Fruit fly (Drosophila melanogaster): ENCODE results near the gene chinmo.

The chinmo gene

dm6 chr2L:1649828-1650429 lies 1.1 kb upstream of the chinmo start (continued):
- TF ChIP-seq CG3163 (GFP tag; optimal IDR thresholded peaks at IDR 0.05) (no peak), sug (tag; optimal IDR thresholded peaks at IDR 0.05) (peak; percentile 65), zfh2 (GFP tag; optimal IDR thresholded peaks at IDR 0.05) (no peak), CG18262 (tag; optimal IDR thresholded peaks at IDR 0.05) (peak; percentile 24), wor (GFP tag; IDR thresholded peaks at IDR 0.05) (no peak), CG8388 (GFP tag; optimal IDR thresholded peaks at IDR 0.05) (peak; percentile 15), lilli (GFP tag; optimal IDR thresholded peaks at IDR 0.05) (no peak), kay (GFP tag; optimal IDR thresholded peaks at IDR 0.05) (no peak), CTCF (GFP tag; optimal IDR thresholded peaks at IDR 0.05) (no peak), hkb (optimal IDR thresholded peaks at IDR 0.05) (no peak), hkb (GFP tag; IDR thresholded peaks at IDR 0.05) (no peak; the same call in 1 of the 2 replicates), Antp (GFP tag; optimal IDR thresholded peaks at IDR 0.05) (no peak), eve (GFP tag; optimal IDR thresholded peaks at IDR 0.05) (peak in 1 of 2 experiments; percentile 70), CG6813 (GFP tag; optimal IDR thresholded peaks at IDR 0.05) (no peak), CkIIα-i1 (GFP tag; IDR thresholded peaks at IDR 0.05) (no peak), CG4707 (GFP tag; optimal IDR thresholded peaks at IDR 0.05) (peak; percentile 13), HLH54F (GFP tag; optimal IDR thresholded peaks at IDR 0.05) (no peak), bowl (GFP tag; IDR thresholded peaks at IDR 0.05) (no peak), CG2678 (tag; optimal IDR thresholded peaks at IDR 0.05) (no peak), CG10979 (tag; optimal IDR thresholded peaks at IDR 0.05) (no peak), CG3726 (GFP tag; IDR thresholded peaks at IDR 0.05) (0 out of 3 replicates have a peak, but pooled peaks have one; percentile 6), YL-1 (GFP tag; optimal IDR thresholded peaks at IDR 0.05) (no peak), CG31365 (tag; optimal IDR thresholded peaks at IDR 0.05) (no peak), lbe (GFP tag; optimal IDR thresholded peaks at IDR 0.05) (peak; percentile 60), mam (GFP tag; optimal IDR thresholded peaks at IDR 0.05) (peak; percentile 44), CG11560 (tag; IDR thresholded peaks at IDR 0.05) (no peak), nom (GFP tag; optimal IDR thresholded peaks at IDR 0.05) (peak; percentile 13), ash1 (GFP tag; optimal IDR thresholded peaks at IDR 0.05) (no peak), en (GFP tag; optimal IDR thresholded peaks at IDR 0.05) (peak; percentile 56), bab2 (GFP tag; optimal IDR thresholded peaks at IDR 0.05) (peak; percentile 30), nerfin-1 (tag; optimal IDR thresholded peaks at IDR 0.05) (no peak), dm (GFP tag; optimal IDR thresholded peaks at IDR 0.05) (peak; percentile 43), CG30431 (GFP tag; optimal IDR thresholded peaks at IDR 0.05) (no peak), CG2199 (GFP tag; IDR thresholded peaks at IDR 0.05) (0 out of 3 replicates have a peak, but pooled peaks have one; percentile 2), al (GFP tag; IDR thresholded peaks at IDR 0.05) (no peak), CG4424 (GFP tag; optimal IDR thresholded peaks at IDR 0.05) (no peak), CG10431 (GFP tag; optimal IDR thresholded peaks at IDR 0.05) (no peak), ind (GFP tag; optimal IDR thresholded peaks at IDR 0.05) (no peak), insv (GFP tag; optimal IDR thresholded peaks at IDR 0.05) (no peak), dpn (GFP tag; optimal IDR thresholded peaks at IDR 0.05) (no peak), chn (GFP tag; optimal IDR thresholded peaks at IDR 0.05) (no peak), Oaz (GFP tag; IDR thresholded peaks at IDR 0.05) (0 out of 2 replicates have a peak, but pooled peaks have one; percentile 27), pum (GFP tag; optimal IDR thresholded peaks at IDR 0.05) (no peak), tll (GFP tag; optimal IDR thresholded peaks at IDR 0.05) (no peak), dmrt11E (tag; optimal IDR thresholded peaks at IDR 0.05) (no peak), dysf (GFP tag; IDR thresholded peaks at IDR 0.05) (peak; percentile 3; the same call in 1 of the 3 replicates), CG17328 (GFP tag; IDR thresholded peaks at IDR 0.05) (peak; percentile 28; the same call in 1 of the 2 replicates), NC2α (GFP tag; optimal IDR thresholded peaks at IDR 0.05) (no peak), chinmo (GFP tag; IDR thresholded peaks at IDR 0.05; ENCODE audit: partially characterized antibody) (peak; percentile 100), Ssrp (tag; optimal IDR thresholded peaks at IDR 0.05) (no peak), CG6791 (GFP tag; IDR thresholded peaks at IDR 0.05; ENCODE audit: partially characterized antibody) (no peak)
